Worm (Caenorhabditis elegans) whole organism, young adult: ENCODE data around the gene K08B12.3.

Source experiments
- B0019.2 ChIP-seq: fragments of 200-800 bp; sonication (Bioruptor generic); conservative IDR thresholded peaks from 2 replicates; pipeline ENCODE4 v1.3.6; 2022; ENCODE audit warnings: missing genetic modification reagents, missing genetic modification characterization, missing compliant biosample characterization
- F10E7.11 ChIP-seq: sonication (generic microtip); optimal IDR thresholded peaks from 2 replicates; lab custom pipeline; 2017; ENCODE audit warnings: mild to moderate bottlenecking, missing genetic modification characterization, moderate library complexity, missing compliant biosample characterization
- F23B12.7 ChIP-seq: sonication (generic microtip); optimal IDR thresholded peaks from 2 replicates; lab custom pipeline; 2017; ENCODE audit warnings: missing genetic modification characterization, mild to moderate bottlenecking, missing compliant biosample characterization, antibody characterized with exemption, moderate library complexity; ENCODE audit not compliant: insufficient read depth
- F49E8.2 ChIP-seq: sonication (generic microtip); optimal IDR thresholded peaks from 3 replicates; lab custom pipeline; 2017; ENCODE audit warnings: missing genetic modification characterization, mild to moderate bottlenecking, missing compliant biosample characterization, antibody characterized with exemption, moderate library complexity; ENCODE audit not compliant: insufficient read depth
- K12H6.12 ChIP-seq: fragments of 200-800 bp; sonication (Bioruptor generic); optimal IDR thresholded peaks from 2 replicates; lab custom pipeline; 2018; ENCODE audit warnings: mild to moderate bottlenecking, missing genetic modification characterization, missing compliant biosample characterization
- Y79H2A.3 ChIP-seq: fragments of 200-800 bp; sonication (Bioruptor generic); conservative IDR thresholded peaks from 2 replicates; pipeline ENCODE4 v1.3.6; 2022; ENCODE audit warnings: missing genetic modification reagents, missing genetic modification characterization, missing compliant biosample characterization
- Y95B8A.8 ChIP-seq: fragments of 200-800 bp; sonication (Bioruptor generic); IDR thresholded peaks from 2 replicates; pipeline ENCODE4 v1.3.6; 2022; ENCODE audit warnings: missing genetic modification reagents, missing genetic modification characterization, missing compliant biosample characterization
- ZK185.1 ChIP-seq: sonication (generic microtip); optimal IDR thresholded peaks from 2 replicates; lab custom pipeline; 2016; ENCODE audit warnings: mild to moderate bottlenecking, missing genetic modification characterization, missing compliant biosample characterization; ENCODE audit not compliant: poor library complexity, severe bottlenecking
- aptf-2 ChIP-seq: fragments of 200-800 bp; sonication (Bioruptor generic); conservative IDR thresholded peaks from 2 replicates; pipeline ENCODE4 v1.3.6; 2022; ENCODE audit warnings: missing genetic modification reagents, missing genetic modification characterization, missing compliant biosample characterization
- atf-7 ChIP-seq: sonication (generic microtip); optimal IDR thresholded peaks from 2 replicates; lab custom pipeline; 2017; ENCODE audit warnings: mild to moderate bottlenecking, missing genetic modification characterization, missing compliant biosample characterization
- attf-5 ChIP-seq: fragments of 200-800 bp; sonication (Bioruptor generic); optimal IDR thresholded peaks from 2 replicates; lab custom pipeline; 2018; ENCODE audit warnings: mild to moderate bottlenecking, missing genetic modification characterization, missing compliant biosample characterization
- bed-2 ChIP-seq: fragments of 200-800 bp; sonication (Bioruptor generic); IDR thresholded peaks from 2 replicates; pipeline ENCODE4 v1.3.6; 2022; ENCODE audit warnings: missing genetic modification reagents, missing genetic modification characterization, missing compliant biosample characterization
- cebp-1 ChIP-seq, 2 experiments: fragments of 200-800 bp in 1 of 2; sonication (Bioruptor generic) in 1 of 2; sonication (generic microtip) in 1 of 2; IDR thresholded peaks in 1 of 2; optimal IDR thresholded peaks in 1 of 2; 2 replicates each; pipeline versions ENCODE4 v1.3.6 to Lab custom; 2017 to 2022; ENCODE audit warnings: missing compliant biosample characterization in 2 of 2, missing genetic modification characterization in 2 of 2, mild to moderate bottlenecking in 1 of 2, missing genetic modification reagents in 1 of 2, moderate library complexity in 1 of 2
- ceh-91 ChIP-seq: fragments of 200-800 bp; sonication (Bioruptor generic); IDR thresholded peaks from 2 replicates; pipeline ENCODE4 v1.3.6; 2022; ENCODE audit warnings: missing genetic modification reagents, missing genetic modification characterization, missing compliant biosample characterization
- die-1 ChIP-seq: sonication (generic microtip); optimal IDR thresholded peaks from 2 replicates; lab custom pipeline; 2016; ENCODE audit warnings: missing genotype, mild to moderate bottlenecking, missing genetic modification characterization, missing compliant biosample characterization
- dox-1 ChIP-seq: fragments of 200-800 bp; sonication (Bioruptor generic); IDR thresholded peaks from 2 replicates; pipeline ENCODE4 v1.3.6; 2022; ENCODE audit warnings: missing genetic modification reagents, missing genetic modification characterization, missing compliant biosample characterization
- egl-44 ChIP-seq: fragments of 200-800 bp; sonication (Bioruptor generic); IDR thresholded peaks from 2 replicates; pipeline ENCODE4 v1.3.6; 2022; ENCODE audit warnings: missing genetic modification reagents, missing genetic modification characterization, missing compliant biosample characterization
- ets-4 ChIP-seq: fragments of 200-800 bp; sonication (Bioruptor generic); optimal IDR thresholded peaks from 2 replicates; lab custom pipeline; 2018; ENCODE audit warnings: mild to moderate bottlenecking, missing genetic modification characterization, missing compliant biosample characterization
- fkh-3 ChIP-seq: sonication (generic microtip); optimal IDR thresholded peaks from 2 replicates; lab custom pipeline; 2016; ENCODE audit warnings: mild to moderate bottlenecking, missing genetic modification characterization, missing compliant biosample characterization
- hlh-12 ChIP-seq: sonication (generic microtip); optimal IDR thresholded peaks from 2 replicates; lab custom pipeline; 2016; ENCODE audit warnings: missing genetic modification characterization, missing compliant biosample characterization
- let-526 ChIP-seq: fragments of 200-800 bp; sonication (Bioruptor generic); IDR thresholded peaks from 2 replicates; pipeline ENCODE4 v1.3.6; 2022; ENCODE audit warnings: missing genetic modification reagents, missing genetic modification characterization, missing compliant biosample characterization
- let-607 ChIP-seq, 2 experiments: fragments of 200-800 bp in 1 of 2; sonication (Bioruptor generic) in 1 of 2; sonication (generic microtip) in 1 of 2; optimal IDR thresholded peaks; 2 replicates each; lab custom pipeline; 2016 to 2018; ENCODE audit warnings: mild to moderate bottlenecking in 2 of 2, missing compliant biosample characterization in 2 of 2, missing genetic modification characterization in 2 of 2, moderate library complexity in 2 of 2, missing genotype in 1 of 2
- lin-40 ChIP-seq: sonication (generic microtip); optimal IDR thresholded peaks from 2 replicates; lab custom pipeline; 2016; ENCODE audit warnings: missing genetic modification characterization, mild to moderate bottlenecking, missing compliant biosample characterization, missing genotype, missing genetic modification reagents
- lir-1 ChIP-seq: fragments of 200-800 bp; sonication (Bioruptor generic); conservative IDR thresholded peaks from 2 replicates; pipeline ENCODE4 v1.3.6; 2022; ENCODE audit warnings: missing genetic modification reagents, missing genetic modification characterization, missing compliant biosample characterization
- madf-3 ChIP-seq: fragments of 200-800 bp; sonication (Bioruptor generic); IDR thresholded peaks from 2 replicates; pipeline ENCODE4 v1.3.6; 2022; ENCODE audit warnings: missing genetic modification reagents, missing genetic modification characterization, missing compliant biosample characterization
- mcd-1 ChIP-seq: fragments of 200-800 bp; sonication (Bioruptor generic); IDR thresholded peaks from 2 replicates; pipeline ENCODE4 v1.3.6; 2022; ENCODE audit warnings: missing genetic modification reagents, missing genetic modification characterization, missing compliant biosample characterization
- mes-4 ChIP-seq: sonication (generic microtip); optimal IDR thresholded peaks from 2 replicates; lab custom pipeline; 2016; ENCODE audit warnings: missing genotype, missing genetic modification characterization, missing compliant biosample characterization
- mxl-1 ChIP-seq: sonication (generic microtip); optimal IDR thresholded peaks from 2 replicates; lab custom pipeline; 2016; ENCODE audit warnings: missing genetic modification characterization, missing compliant biosample characterization
- nfya-1 ChIP-seq: sonication (generic microtip); optimal IDR thresholded peaks from 2 replicates; lab custom pipeline; 2017; ENCODE audit warnings: antibody characterized with exemption, missing compliant biosample characterization, missing genetic modification characterization, borderline replicate concordance; ENCODE audit not compliant: insufficient read depth
- nhr-120 ChIP-seq: fragments of 200-800 bp; sonication (Bioruptor generic); IDR thresholded peaks from 2 replicates; pipeline ENCODE4 v1.3.6; 2022; ENCODE audit warnings: missing genetic modification characterization, missing compliant biosample characterization
- nhr-179 ChIP-seq: sonication (generic microtip); optimal IDR thresholded peaks from 2 replicates; lab custom pipeline; 2016; ENCODE audit warnings: mild to moderate bottlenecking, missing genetic modification characterization, missing compliant biosample characterization
- nhr-80 ChIP-seq: sonication (generic microtip); optimal IDR thresholded peaks from 2 replicates; lab custom pipeline; 2016; ENCODE audit warnings: missing genetic modification characterization, missing compliant biosample characterization
- pbrm-1 ChIP-seq: fragments of 200-800 bp; sonication (Bioruptor generic); IDR thresholded peaks from 2 replicates; pipeline ENCODE4 v1.3.6; 2022; ENCODE audit warnings: missing genetic modification reagents, missing genetic modification characterization, missing compliant biosample characterization
- pha-4 ChIP-seq: fragments of 150-350 bp; sonication (generic microtip); optimal IDR thresholded peaks from 2 replicates; lab custom pipeline; 2014; ENCODE audit warnings: missing biosample characterization, missing genetic modification reagents, missing genetic modification characterization
- rcor-1 ChIP-seq: fragments of 200-800 bp; sonication (Bioruptor generic); IDR thresholded peaks from 2 replicates; pipeline ENCODE4 v1.3.6; 2022; ENCODE audit warnings: missing genetic modification reagents, missing genetic modification characterization, missing compliant biosample characterization
- rpc-1 ChIP-seq, 2 experiments: fragments of 150-350 bp in 1 of 2; sonication (generic microtip) in 1 of 2; optimal IDR thresholded peaks; 2 replicates each; lab custom pipeline; 2014 to 2018; ENCODE audit warnings: missing biosample characterization in 1 of 2, missing genetic modification characterization in 1 of 2, missing genetic modification reagents in 1 of 2, missing genotype in 1 of 2
- sea-2 ChIP-seq: fragments of 200-800 bp; sonication (Bioruptor generic); IDR thresholded peaks from 2 replicates; pipeline ENCODE4 v1.3.6; 2022; ENCODE audit warnings: missing genetic modification characterization, missing compliant biosample characterization
- snpc-3.4 ChIP-seq: sonication (generic microtip); optimal IDR thresholded peaks from 2 replicates; lab custom pipeline; 2017; ENCODE audit warnings: missing genetic modification characterization, mild to moderate bottlenecking, missing compliant biosample characterization, antibody characterized with exemption, moderate library complexity, missing genotype, missing genetic modification reagents
- sptf-2 ChIP-seq: fragments of 200-800 bp; sonication (Bioruptor generic); optimal IDR thresholded peaks from 2 replicates; lab custom pipeline; 2018; ENCODE audit warnings: mild to moderate bottlenecking, missing genetic modification characterization, missing compliant biosample characterization
- tbx-9 ChIP-seq: sonication (generic microtip); optimal IDR thresholded peaks from 2 replicates; lab custom pipeline; 2016; ENCODE audit warnings: borderline replicate concordance, missing genetic modification characterization, inconsistent platforms, missing compliant biosample characterization
- unc-130 ChIP-seq: sonication (generic microtip); optimal IDR thresholded peaks from 2 replicates; lab custom pipeline; 2016; ENCODE audit warnings: missing genetic modification reagents, missing genetic modification characterization, missing compliant biosample characterization
- zim-3 ChIP-seq: sonication (generic microtip); optimal IDR thresholded peaks from 2 replicates; lab custom pipeline; 2017; ENCODE audit warnings: mild to moderate bottlenecking, missing genetic modification characterization, moderate library complexity, missing compliant biosample characterization
- ztf-3 ChIP-seq: fragments of 200-800 bp; sonication (Bioruptor generic); optimal IDR thresholded peaks from 2 replicates; lab custom pipeline; 2018; ENCODE audit warnings: mild to moderate bottlenecking, missing genetic modification characterization, missing compliant biosample characterization

The K08B12.3 gene

ce11 chrV:6226530-6227125 is 8.3 kb upstream of the K08B12.3 start, which contains the start of gene W06H8.6 (continued):
- TF ChIP-seq snpc-3.4 (no peak), sptf-2 (no peak), sea-2 (GFP tag; lab: Robert Waterston, UW) (no peak), atf-7 (tag; lab: Kevin White, UChicago) (no peak), unc-130 (GFP tag; lab: Kevin White, UChicago) (no peak), nfya-1 (tag; lab: Kevin White, UChicago) (no peak), pha-4 (no peak), let-607 (tag; optimal IDR thresholded peaks at IDR 0.05; lab: Kevin White, UChicago) (peak in 1 of 2 experiments; percentile 34), fkh-3 (tag; lab: Kevin White, UChicago) (no peak), die-1 (tag; lab: Kevin White, UChicago) (no peak), K12H6.12 (peak; percentile 34), rpc-1 (optimal IDR thresholded peaks at IDR 0.05; lab: Kevin White, UChicago) (no peak), rpc-1 (tag; optimal IDR thresholded peaks at IDR 0.05; lab: Kevin White, UChicago) (no peak), pbrm-1 (GFP tag; lab: Robert Waterston, UW) (peak; percentile 36; the same call in 1 of the 2 replicates), mxl-1 (no peak), F49E8.2 (tag; lab: Kevin White, UChicago) (no peak), madf-3 (GFP tag; lab: Robert Waterston, UW) (no peak), rcor-1 (GFP tag; lab: Robert Waterston, UW) (no peak), nhr-179 (tag; lab: Kevin White, UChicago) (no peak), tbx-9 (tag; lab: Kevin White, UChicago) (no peak), mes-4 (tag; lab: Kevin White, UChicago) (no peak), aptf-2 (GFP tag; lab: Robert Waterston, UW) (no peak), egl-44 (GFP tag; lab: Robert Waterston, UW) (no peak), bed-2 (no peak), lin-40 (no peak), F10E7.11 (tag; lab: Kevin White, UChicago) (no peak), F23B12.7 (tag; lab: Kevin White, UChicago) (no peak), cebp-1 (GFP tag; IDR thresholded peaks at IDR 0.05; lab: Robert Waterston, UW) (no peak), cebp-1 (tag; optimal IDR thresholded peaks at IDR 0.05; lab: Kevin White, UChicago) (peak; percentile 47), attf-5 (GFP tag; lab: Kevin White, UChicago) (no peak)

- TF ChIP-seq mcd-1 (GFP tag; lab: Robert Waterston, UW) (peak; percentile 76), aptf-2 (GFP tag; lab: Robert Waterston, UW) (no peak), nhr-120 (GFP tag; lab: Robert Waterston, UW) (0 out of 2 replicates have a peak, but pooled peaks have one; percentile 16), dox-1 (GFP tag; lab: Robert Waterston, UW) (peak; percentile 59; the same call in 1 of the 2 replicates), hlh-12 (no peak), nhr-80 (tag; lab: Kevin White, UChicago) (peak; percentile 36), ztf-3 (GFP tag; lab: Kevin White, UChicago) (no peak), Y79H2A.3 (GFP tag; lab: Robert Waterston, UW) (no peak), Y95B8A.8 (GFP tag; lab: Robert Waterston, UW) (peak; percentile 39; the same call in 1 of the 2 replicates), B0019.2 (no peak), zim-3 (tag; lab: Kevin White, UChicago) (no peak), F10E7.11 (tag; lab: Kevin White, UChicago) (no peak), mxl-1 (peak; percentile 42), lir-1 (GFP tag; lab: Robert Waterston, UW) (peak; percentile 53; the same call in 1 of the 2 replicates), let-526 (GFP tag; lab: Robert Waterston, UW) (peak; percentile 8; the same call in 1 of the 2 replicates), cebp-1 (GFP tag; IDR thresholded peaks at IDR 0.05; lab: Robert Waterston, UW) (0 out of 2 replicates have a peak, but pooled peaks have one; percentile 33), cebp-1 (tag; optimal IDR thresholded peaks at IDR 0.05; lab: Kevin White, UChicago) (peak; percentile 91), ZK185.1 (peak; percentile 83), ets-4 (GFP tag; lab: Kevin White, UChicago) (no peak), ceh-91 (GFP tag; lab: Robert Waterston, UW) (no peak)
These were observed 7.4 kb upstream of the K08B12.3 start for ce11 chrV:6227326-6228246.
